Worm (Caenorhabditis elegans) whole organism, L1 larva: Measurements from ENCODE around the gene snap-29.

Experiments used
- C34B4.2 ChIP-seq: sonication (generic microtip); optimal IDR thresholded peaks from 2 replicates; lab custom pipeline; 2017; ENCODE audit warnings: mild to moderate bottlenecking, missing genetic modification characterization, missing compliant biosample characterization
- aha-1 ChIP-seq: fragments of 150-350 bp; optimal IDR thresholded peaks from 2 replicates; lab custom pipeline; 2014; ENCODE audit warnings: missing biosample characterization, missing genetic modification characterization
- alr-1 ChIP-seq: fragments of 200-800 bp; sonication (Bioruptor generic); optimal IDR thresholded peaks from 2 replicates; lab custom pipeline; 2018; ENCODE audit warnings: borderline replicate concordance, mild to moderate bottlenecking, missing genetic modification characterization, missing compliant biosample characterization
- aly-2 ChIP-seq: fragments of 150-350 bp; optimal IDR thresholded peaks from 2 replicates; lab custom pipeline; 2014; ENCODE audit warnings: missing biosample characterization, missing genetic modification characterization
- ama-1 ChIP-seq: fragments of 150-350 bp; optimal IDR thresholded peaks from 2 replicates; lab custom pipeline; 2014
- ceh-8 ChIP-seq: fragments of 200-800 bp; sonication (Bioruptor generic); optimal IDR thresholded peaks from 2 replicates; lab custom pipeline; 2018; ENCODE audit warnings: mild to moderate bottlenecking, missing genetic modification characterization, moderate library complexity, missing compliant biosample characterization
- ceh-88 ChIP-seq: fragments of 200-800 bp; sonication (Bioruptor generic); IDR thresholded peaks from 2 replicates; pipeline ENCODE4 v1.3.6; 2022; ENCODE audit warnings: missing genetic modification characterization, missing compliant biosample characterization
- ceh-90 ChIP-seq: sonication (generic microtip); optimal IDR thresholded peaks from 2 replicates; lab custom pipeline; 2016; ENCODE audit warnings: missing genetic modification characterization, missing compliant biosample characterization
- ces-1 ChIP-seq: fragments of 150-350 bp; optimal IDR thresholded peaks from 2 replicates; lab custom pipeline; 2014; ENCODE audit warnings: missing biosample characterization, missing genetic modification reagents, missing genetic modification characterization
- dpl-1 ChIP-seq, 3 experiments: fragments of 150-350 bp in 2 of 3; sonication (generic microtip) in 1 of 3; optimal IDR thresholded peaks; 2 replicates each; lab custom pipeline; 2014 to 2017; ENCODE audit warnings: missing biosample characterization in 3 of 3, missing genetic modification characterization in 3 of 3, missing genetic modification reagents in 3 of 3
- efl-1 ChIP-seq, 4 experiments: fragments of 150-350 bp; optimal IDR thresholded peaks in 3 of 4; peaks in 1 of 4; 1 replicate in 1 of 4; 2 replicates in 3 of 4; lab custom pipeline; 2014; ENCODE audit warnings: missing biosample characterization in 2 of 4, missing genetic modification characterization in 2 of 4, missing genetic modification reagents in 2 of 4
- efl-3 ChIP-seq: fragments of 200-800 bp; sonication (Bioruptor generic); optimal IDR thresholded peaks from 2 replicates; lab custom pipeline; 2018; ENCODE audit warnings: mild to moderate bottlenecking, missing genetic modification characterization, missing compliant biosample characterization
- egl-27 ChIP-seq, 2 experiments: fragments of 150-350 bp in 1 of 2; sonication (generic microtip); optimal IDR thresholded peaks; 3 replicates each; lab custom pipeline; 2017 to 2018; ENCODE audit warnings: missing biosample characterization in 2 of 2, missing genetic modification characterization in 2 of 2, missing genetic modification reagents in 2 of 2
- elt-2 ChIP-seq: sonication (generic microtip); optimal IDR thresholded peaks from 2 replicates; lab custom pipeline; 2016; ENCODE audit warnings: missing genetic modification characterization, mild to moderate bottlenecking, inconsistent platforms, missing compliant biosample characterization, missing genetic modification reagents
- fkh-4 ChIP-seq: sonication (generic microtip); optimal IDR thresholded peaks from 2 replicates; lab custom pipeline; 2016; ENCODE audit warnings: missing compliant biosample characterization, missing genetic modification characterization, borderline replicate concordance
- fos-1 ChIP-seq: fragments of 150-350 bp; optimal IDR thresholded peaks from 2 replicates; lab custom pipeline; 2014; ENCODE audit warnings: missing biosample characterization, missing genetic modification characterization
- hlh-4 ChIP-seq: sonication (generic microtip); optimal IDR thresholded peaks from 2 replicates; lab custom pipeline; 2016; ENCODE audit warnings: mild to moderate bottlenecking, missing genetic modification characterization, missing compliant biosample characterization
- hpl-2 ChIP-seq: fragments of 150-350 bp; optimal IDR thresholded peaks from 2 replicates; lab custom pipeline; 2014; ENCODE audit warnings: missing biosample characterization, missing genetic modification reagents, missing genetic modification characterization
- isw-1 ChIP-seq: fragments of 200-800 bp; sonication (Bioruptor generic); IDR thresholded peaks from 2 replicates; pipeline ENCODE4 v1.3.6; 2022; ENCODE audit warnings: missing genetic modification characterization, missing compliant biosample characterization
- jun-1 ChIP-seq: fragments of 150-350 bp; optimal IDR thresholded peaks from 2 replicates; lab custom pipeline; 2014; ENCODE audit warnings: missing biosample characterization, missing genetic modification reagents, missing genetic modification characterization
- lin-13 ChIP-seq: fragments of 150-350 bp; optimal IDR thresholded peaks from 2 replicates; lab custom pipeline; 2014; ENCODE audit warnings: missing biosample characterization, missing genetic modification reagents, missing genetic modification characterization
- lin-14 ChIP-seq: fragments of 200-800 bp; sonication (Bioruptor generic); optimal IDR thresholded peaks from 2 replicates; lab custom pipeline; 2018; ENCODE audit warnings: mild to moderate bottlenecking, missing genetic modification characterization, moderate library complexity, missing compliant biosample characterization
- lin-15B ChIP-seq: fragments of 150-350 bp; sonication (generic microtip); optimal IDR thresholded peaks from 3 replicates; lab custom pipeline; 2014; ENCODE audit warnings: missing biosample characterization, missing genetic modification characterization
- lin-35 ChIP-seq, 2 experiments: fragments of 150-350 bp; optimal IDR thresholded peaks; 2 replicates each; lab custom pipeline; 2014; ENCODE audit warnings: missing biosample characterization in 2 of 2, missing genetic modification characterization in 2 of 2, missing genetic modification reagents in 2 of 2
- lin-39 ChIP-seq: fragments of 150-350 bp; optimal IDR thresholded peaks from 2 replicates; lab custom pipeline; 2014; ENCODE audit warnings: missing biosample characterization, missing genetic modification reagents, missing genetic modification characterization
- lir-3 ChIP-seq: sonication (generic microtip); optimal IDR thresholded peaks from 2 replicates; lab custom pipeline; 2016; ENCODE audit warnings: mild to moderate bottlenecking, missing genetic modification characterization, moderate library complexity, missing compliant biosample characterization; ENCODE audit not compliant: poor library complexity
- lsy-2 ChIP-seq, 2 experiments: fragments of 150-350 bp; optimal IDR thresholded peaks; 2 replicates each; lab custom pipeline; 2014; ENCODE audit warnings: missing biosample characterization in 2 of 2, missing genetic modification characterization in 2 of 2
- mab-9 ChIP-seq: fragments of 200-800 bp; sonication (Bioruptor generic); IDR thresholded peaks from 2 replicates; pipeline ENCODE4 v1.3.6; 2022; ENCODE audit warnings: missing genetic modification reagents, missing genetic modification characterization, missing compliant biosample characterization
- mdl-1 ChIP-seq, 2 experiments: fragments of 150-350 bp; optimal IDR thresholded peaks; 2 replicates each; lab custom pipeline; 2014 to 2017; ENCODE audit warnings: missing biosample characterization in 2 of 2, missing genetic modification characterization in 2 of 2, inconsistent platforms in 1 of 2
- mep-1 ChIP-seq: fragments of 150-350 bp; optimal IDR thresholded peaks from 2 replicates; lab custom pipeline; 2014; ENCODE audit warnings: missing biosample characterization, missing genetic modification characterization
- nhr-11 ChIP-seq: fragments of 150-350 bp; optimal IDR thresholded peaks from 2 replicates; lab custom pipeline; 2014; ENCODE audit warnings: missing biosample characterization, missing genetic modification characterization
- nhr-19 ChIP-seq: fragments of 200-800 bp; sonication (Bioruptor generic); conservative IDR thresholded peaks from 2 replicates; pipeline ENCODE4 v1.3.6; 2022; ENCODE audit warnings: missing genetic modification characterization, missing compliant biosample characterization
- nhr-47 ChIP-seq: sonication (generic microtip); optimal IDR thresholded peaks from 2 replicates; lab custom pipeline; 2016; ENCODE audit warnings: mild to moderate bottlenecking, missing genetic modification characterization, moderate library complexity, missing compliant biosample characterization
- nhr-71 ChIP-seq: sonication (generic microtip); optimal IDR thresholded peaks from 2 replicates; lab custom pipeline; 2016; ENCODE audit warnings: mild to moderate bottlenecking, missing genetic modification characterization, moderate library complexity, missing compliant biosample characterization
- nhr-77 ChIP-seq: fragments of 150-350 bp; optimal IDR thresholded peaks from 2 replicates; lab custom pipeline; 2014; ENCODE audit warnings: missing biosample characterization, missing genetic modification characterization
- nhr-84 ChIP-seq: sonication (generic microtip); optimal IDR thresholded peaks from 2 replicates; lab custom pipeline; 2017; ENCODE audit warnings: missing biosample characterization, missing genetic modification characterization
- nhr-85 ChIP-seq: sonication (generic microtip); peaks from one replicate; lab custom pipeline; 2016; ENCODE audit warnings: missing genetic modification characterization, inconsistent platforms, missing compliant biosample characterization
- nhr-90 ChIP-seq: sonication (generic microtip); optimal IDR thresholded peaks from 2 replicates; lab custom pipeline; 2016; ENCODE audit warnings: mild to moderate bottlenecking, missing genetic modification characterization, missing compliant biosample characterization; ENCODE audit not compliant: poor library complexity
- rnt-1 ChIP-seq: sonication (generic microtip); optimal IDR thresholded peaks from 2 replicates; lab custom pipeline; 2016; ENCODE audit warnings: mild to moderate bottlenecking, missing genetic modification characterization, moderate library complexity, missing compliant biosample characterization
- skn-1 ChIP-seq: fragments of 150-350 bp; optimal IDR thresholded peaks from 2 replicates; lab custom pipeline; 2014; ENCODE audit warnings: missing biosample characterization, missing genetic modification characterization
- snpc-4 ChIP-seq: fragments of 150-350 bp; optimal IDR thresholded peaks from 2 replicates; lab custom pipeline; 2014; ENCODE audit warnings: missing biosample characterization, missing genetic modification characterization
- snu-23 ChIP-seq: sonication (generic microtip); optimal IDR thresholded peaks from 2 replicates; lab custom pipeline; 2016; ENCODE audit warnings: missing genetic modification characterization, missing compliant biosample characterization
- sox-4 ChIP-seq: sonication (generic microtip); optimal IDR thresholded peaks from 2 replicates; lab custom pipeline; 2016; ENCODE audit warnings: missing genetic modification characterization, missing compliant biosample characterization
- sup-37 ChIP-seq: fragments of 200-800 bp; sonication (Bioruptor generic); optimal IDR thresholded peaks from 2 replicates; lab custom pipeline; 2018; ENCODE audit warnings: mild to moderate bottlenecking, missing genetic modification characterization, missing compliant biosample characterization
- unc-130 ChIP-seq: fragments of 150-350 bp; optimal IDR thresholded peaks from 2 replicates; lab custom pipeline; 2017; ENCODE audit warnings: missing biosample characterization, missing genetic modification characterization, inconsistent platforms
- unc-30 ChIP-seq: sonication (generic microtip); optimal IDR thresholded peaks from 2 replicates; lab custom pipeline; 2017; ENCODE audit warnings: missing biosample characterization, missing genetic modification characterization
- vab-15 ChIP-seq: sonication (generic microtip); optimal IDR thresholded peaks from 2 replicates; lab custom pipeline; 2017; ENCODE audit warnings: missing genotype, mild to moderate bottlenecking, missing genetic modification characterization, missing compliant biosample characterization
- xbp-1 ChIP-seq: sonication (generic microtip); optimal IDR thresholded peaks from 2 replicates; lab custom pipeline; 2016; ENCODE audit warnings: missing genetic modification characterization, missing compliant biosample characterization
- zag-1 ChIP-seq: fragments of 150-350 bp; optimal IDR thresholded peaks from 2 replicates; lab custom pipeline; 2014; ENCODE audit warnings: missing biosample characterization, missing genetic modification characterization
- ztf-11 ChIP-seq, 2 experiments: sonication (generic microtip); optimal IDR thresholded peaks; 2 replicates each; lab custom pipeline; 2016 to 2017; ENCODE audit warnings: missing genetic modification characterization in 2 of 2, missing biosample characterization in 1 of 2, missing compliant biosample characterization in 1 of 2
- ztf-4 ChIP-seq: fragments of 150-350 bp; optimal IDR thresholded peaks from 2 replicates; lab custom pipeline; 2014; ENCODE audit warnings: missing biosample characterization, missing genetic modification characterization

Gene snap-29

ce11 chrIII:8739126-8739525 is 36.9 kb upstream of the snap-29 start (continued):
- peak in 2 of 3 experiments; percentile 24 to 50 for TF ChIP-seq dpl-1 (GFP tag; optimal IDR thresholded peaks at IDR 0.05; lab: Kevin White, UChicago)
- no peak for TF ChIP-seq fos-1
- no peak for TF ChIP-seq isw-1 (GFP tag; lab: Robert Waterston, UW)
- no peak for TF ChIP-seq nhr-84 (tag; lab: Kevin White, UChicago)
- no peak for TF ChIP-seq unc-30 (tag; lab: Kevin White, UChicago)
- peak; percentile 10 for TF ChIP-seq nhr-47
- TF ChIP-seq jun-1 (tag; lab: Kevin White, UChicago), result peak; percentile 28
- TF ChIP-seq nhr-71, result peak; percentile 64
- TF ChIP-seq ama-1 (lab: Kevin White, UChicago), result no peak
- TF ChIP-seq vab-15 (tag; lab: Kevin White, UChicago), result no peak
- TF ChIP-seq aha-1 (tag; lab: Kevin White, UChicago), result no peak
- TF ChIP-seq lin-39 (tag; lab: Kevin White, UChicago), result no peak
- TF ChIP-seq ceh-8 (GFP tag; lab: Kevin White, UChicago), result no peak
- TF ChIP-seq ztf-11 (tag; optimal IDR thresholded peaks at IDR 0.05; lab: Kevin White, UChicago), result no peak
- TF ChIP-seq C34B4.2 (tag; lab: Kevin White, UChicago), result no peak
- no peak for TF ChIP-seq nhr-77 (tag; lab: Kevin White, UChicago)
- TF ChIP-seq fkh-4 (tag; lab: Kevin White, UChicago), result no peak
- no peak for TF ChIP-seq skn-1 (tag; lab: Kevin White, UChicago)
- peak; percentile 90 for TF ChIP-seq nhr-85
- TF ChIP-seq alr-1 (tag; lab: Kevin White, UChicago), result no peak
- TF ChIP-seq mab-9 (GFP tag; lab: Robert Waterston, UW), result no peak
- no peak for TF ChIP-seq egl-27 (tag; optimal IDR thresholded peaks at IDR 0.05; lab: Kevin White, UChicago)
- peak; percentile 54 for TF ChIP-seq nhr-90 (tag; lab: Kevin White, UChicago)
- TF ChIP-seq mep-1 (tag; lab: Kevin White, UChicago), result peak; percentile 5
- TF ChIP-seq lin-15B (tag; lab: Kevin White, UChicago), result no peak
- TF ChIP-seq ztf-4 (tag; lab: Kevin White, UChicago), result no peak
- TF ChIP-seq snpc-4 (tag; lab: Kevin White, UChicago), result no peak
- peak; percentile 11 for TF ChIP-seq unc-130 (tag; lab: Kevin White, UChicago)
- no peak for TF ChIP-seq hlh-4
- no peak for TF ChIP-seq ceh-90 (tag; lab: Kevin White, UChicago)
- TF ChIP-seq aly-2 (tag; lab: Kevin White, UChicago), result no peak
- TF ChIP-seq zag-1 (tag; lab: Kevin White, UChicago), result no peak
- TF ChIP-seq lir-3, result no peak
- TF ChIP-seq elt-2 (tag; lab: Kevin White, UChicago), result peak; percentile 82
- no peak for TF ChIP-seq xbp-1
- TF ChIP-seq sup-37, result no peak
- TF ChIP-seq ceh-88 (GFP tag; lab: Robert Waterston, UW), result no peak
- TF ChIP-seq lin-13 (GFP tag; lab: Kevin White, UChicago), result no peak
- TF ChIP-seq efl-3 (GFP tag; lab: Kevin White, UChicago), result no peak
- no peak for TF ChIP-seq ces-1
- TF ChIP-seq nhr-11 (tag; lab: Kevin White, UChicago), result no peak

DNA sequence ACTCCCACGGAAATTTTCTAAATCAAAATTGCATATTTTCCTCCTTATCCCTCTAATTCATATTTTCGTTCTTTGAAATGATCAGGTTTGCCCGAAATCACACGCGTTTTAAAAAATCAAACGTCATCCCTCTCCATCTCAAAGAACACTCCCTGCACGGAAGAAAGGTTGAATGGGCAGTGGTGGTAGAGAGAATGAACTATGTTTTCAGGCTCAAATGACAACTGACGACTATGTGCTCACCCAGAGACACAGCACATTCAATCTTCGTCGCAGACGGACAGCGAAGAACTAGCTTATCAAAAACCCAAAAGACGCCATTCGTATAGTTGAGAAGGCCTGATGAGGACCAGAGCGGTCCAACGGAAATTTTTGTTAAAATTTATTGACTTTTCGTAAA is 36.3 kb upstream of the snap-29 start:
- TF ChIP-seq snu-23 (GFP tag; lab: Kevin White, UChicago) (peak; percentile 25), lin-14 (peak; percentile 42), hpl-2 (GFP tag; lab: Kevin White, UChicago) (no peak), lsy-2 (tag; optimal IDR thresholded peaks at IDR 0.05; lab: Kevin White, UChicago) (peak in 1 of 2 experiments; percentile 23), efl-1 (optimal IDR thresholded peaks at IDR 0.05; lab: Kevin White, UChicago) (peak in 1 of 2 experiments; percentile 10), efl-1 (GFP tag; optimal IDR thresholded peaks at IDR 0.05 in 1 of 2; lab: Kevin White, UChicago) (peak; percentile 3 to 84), nhr-71 (peak; percentile 38), sox-4 (tag; lab: Kevin White, UChicago) (no peak), mdl-1 (tag; optimal IDR thresholded peaks at IDR 0.05; lab: Kevin White, UChicago) (peak in 1 of 2 experiments; percentile 27), vab-15 (tag; lab: Kevin White, UChicago) (no peak), lir-3 (no peak), dpl-1 (GFP tag; optimal IDR thresholded peaks at IDR 0.05; lab: Kevin White, UChicago) (peak in 1 of 3 experiments; percentile 3), lin-35 (GFP tag; optimal IDR thresholded peaks at IDR 0.05; lab: Kevin White, UChicago) (peak; percentile 18 to 45), nhr-19 (GFP tag; lab: Robert Waterston, UW) (peak; percentile 54), unc-30 (tag; lab: Kevin White, UChicago) (no peak), rnt-1 (tag; lab: Kevin White, UChicago) (peak; percentile 63)
